Worm (Caenorhabditis elegans): ENCODE measurements around the gene dsl-1.
A peak's percentile ranks its signal among the peaks of the same experiment; 100 is the strongest.

The dsl-1 gene

DNA sequence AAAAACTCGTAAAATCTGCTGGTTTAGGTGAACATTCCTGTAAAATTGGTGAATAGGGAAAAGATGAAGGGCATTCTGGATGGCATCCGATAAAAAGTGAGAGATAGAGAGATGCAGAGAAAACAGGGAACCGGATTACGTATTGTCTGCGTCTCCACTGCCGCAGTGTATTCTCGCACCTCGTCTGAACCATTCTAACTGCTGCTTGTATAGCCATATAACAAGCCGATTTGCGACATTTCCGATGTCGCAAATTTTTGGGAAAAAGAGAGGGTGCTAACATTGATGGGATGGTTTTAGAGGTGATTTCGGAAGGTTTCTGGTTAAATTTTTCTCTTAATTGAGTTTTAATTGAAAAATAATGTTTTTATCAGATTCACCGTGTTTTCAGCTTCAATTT is 13.3 kb upstream of the dsl-1 start, which contains the start of gene W09G12.10:
Gene W09G12.10 (minus strand): TSS at position 121 of the 400 bp plus-strand sequence.
- no peak for TF ChIP-seq Y105C5A.15 (GFP tag; IDR thresholded peaks at IDR 0.05)
- TF ChIP-seq zag-1 (tag; optimal IDR thresholded peaks at IDR 0.05), result no peak
- TF ChIP-seq set-16 (GFP tag; IDR thresholded peaks at IDR 0.05), result no peak
- no peak for TF ChIP-seq cey-2 (tag; optimal IDR thresholded peaks at IDR 0.05; ENCODE audit: borderline replicate concordance, insufficient read depth)
- TF ChIP-seq Y5F2A.4 (GFP tag; optimal IDR thresholded peaks at IDR 0.05), result no peak
- no peak for TF ChIP-seq daf-16 (GFP tag; optimal IDR thresholded peaks at IDR 0.05)
- TF ChIP-seq daf-16 (tag; optimal IDR thresholded peaks at IDR 0.05), result no peak
- no peak for TF ChIP-seq gei-8 (GFP tag; optimal IDR thresholded peaks at IDR 0.05)
- TF ChIP-seq hmg-1.1 (GFP tag; IDR thresholded peaks at IDR 0.05), result no peak
- no peak for TF ChIP-seq lin-38 (GFP tag; IDR thresholded peaks at IDR 0.05)
- TF ChIP-seq ceh-82 (tag; optimal IDR thresholded peaks at IDR 0.05), result no peak
- TF ChIP-seq Y48G9A.11 (GFP tag; IDR thresholded peaks at IDR 0.05), result no peak
- no peak for TF ChIP-seq hlh-11 (tag; optimal IDR thresholded peaks at IDR 0.05)
- no peak for TF ChIP-seq ceh-28 (tag; optimal IDR thresholded peaks at IDR 0.05)
- no peak for TF ChIP-seq egl-43 (GFP tag; IDR thresholded peaks at IDR 0.05)

DNA sequence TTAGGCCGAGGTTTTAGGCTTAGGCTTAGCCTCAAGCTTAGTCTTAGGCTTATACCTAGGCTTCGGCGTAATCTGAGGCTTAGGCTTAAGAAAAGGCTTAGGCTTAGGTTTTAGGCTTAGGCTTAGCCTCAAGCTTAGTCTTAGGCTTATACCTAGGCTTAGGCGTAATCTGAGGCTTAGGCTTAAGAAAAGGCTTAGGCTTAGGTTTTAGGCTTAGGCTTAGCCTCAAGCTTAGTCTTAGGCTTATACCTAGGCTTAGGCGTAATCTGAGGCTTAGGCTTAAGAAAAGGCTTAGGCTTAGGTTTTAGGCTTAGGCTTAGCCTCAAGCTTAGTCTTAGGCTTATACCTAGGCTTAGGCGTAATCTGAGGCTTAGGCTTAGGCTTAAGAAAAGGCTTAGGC is 9.4 kb upstream of the dsl-1 start:
- TF ChIP-seq T26A8.4 (GFP tag; IDR thresholded peaks at IDR 0.05), result 0 out of 2 replicates have a peak, but pooled peaks have one; percentile 24

ce11 chrIV:1216290-1216689 is 8.4 kb upstream of the dsl-1 start, which contains the start of gene W09G12.9:
Gene W09G12.9 (plus strand): TSS chrIV:1216590.
- TF ChIP-seq nhr-102 (tag; optimal IDR thresholded peaks at IDR 0.05), result no peak
- TF ChIP-seq dmd-6 (GFP tag; IDR thresholded peaks at IDR 0.05), result peak; percentile 74
- no peak for TF ChIP-seq lin-39 (tag; optimal IDR thresholded peaks at IDR 0.05)

- TF ChIP-seq egl-27 (tag; optimal IDR thresholded peaks at IDR 0.05) (no peak), dmd-9 (GFP tag; IDR thresholded peaks at IDR 0.05) (no peak), aha-1 (tag) (peak; percentile 93), mxl-2 (GFP tag; conservative IDR thresholded peaks at IDR 0.05) (no peak)
These were observed 7.7 kb upstream of the dsl-1 start for ce11 chrIV:1215536-1215935.

DNA sequence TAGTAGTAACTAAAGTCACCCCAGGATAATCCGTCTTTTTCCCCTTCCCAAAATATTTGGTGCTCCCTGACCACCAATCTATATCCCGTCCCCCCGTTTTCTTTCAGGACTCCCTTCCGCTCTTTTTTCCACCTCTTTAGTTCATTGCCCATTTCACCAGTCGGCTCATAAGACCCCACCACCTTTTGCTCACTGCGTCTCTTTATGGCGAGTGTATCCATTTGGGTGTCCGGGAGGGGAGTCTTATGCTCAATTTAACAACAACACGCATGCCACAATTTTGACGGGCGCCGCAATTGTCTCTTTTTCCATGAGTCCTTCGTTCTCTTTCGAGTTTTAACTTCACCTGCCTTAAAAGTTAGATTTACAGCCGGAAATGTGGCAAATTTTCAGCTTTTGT is 5.3 kb upstream of the dsl-1 start:
- TF ChIP-seq set-16 (GFP tag; IDR thresholded peaks at IDR 0.05) (no peak), skn-1 (tag; optimal IDR thresholded peaks at IDR 0.05) (no peak), nhr-111 (GFP tag; optimal IDR thresholded peaks at IDR 0.05) (no peak), daf-19 (GFP tag; conservative IDR thresholded peaks at IDR 0.05) (no peak), nhr-102 (tag; optimal IDR thresholded peaks at IDR 0.05) (no peak), ceh-28 (tag; optimal IDR thresholded peaks at IDR 0.05) (no peak), zip-2 (tag; optimal IDR thresholded peaks at IDR 0.05) (no peak), ctbp-1 (GFP tag; IDR thresholded peaks at IDR 0.05) (no peak), mxl-3 (GFP tag; optimal IDR thresholded peaks at IDR 0.05) (no peak), nhr-6 (tag; optimal IDR thresholded peaks at IDR 0.05) (no peak), lin-13 (GFP tag; optimal IDR thresholded peaks at IDR 0.05) (no peak), ceh-62 (tag; optimal IDR thresholded peaks at IDR 0.05) (no peak), ceh-44 (GFP tag; IDR thresholded peaks at IDR 0.05) (no peak), unc-62 (GFP tag; optimal IDR thresholded peaks at IDR 0.05 in 1 of 2) (peak in 1 of 2 experiments; percentile 45), unc-62 (tag; optimal IDR thresholded peaks at IDR 0.05) (no peak), Y75B8A.6 (GFP tag; IDR thresholded peaks at IDR 0.05) (no peak), ztf-7 (tag; optimal IDR thresholded peaks at IDR 0.05) (no peak), fos-1 (tag; optimal IDR thresholded peaks at IDR 0.05) (no peak), daf-16 (GFP tag; optimal IDR thresholded peaks at IDR 0.05) (no peak), daf-16 (tag; optimal IDR thresholded peaks at IDR 0.05) (no peak), nhr-25 (tag; optimal IDR thresholded peaks at IDR 0.05; ENCODE audit: borderline replicate concordance, insufficient read depth) (no peak), T20F7.1 (GFP tag; optimal IDR thresholded peaks at IDR 0.05) (no peak), Y48G9A.11 (GFP tag; IDR thresholded peaks at IDR 0.05) (no peak), nhr-77 (tag; optimal IDR thresholded peaks at IDR 0.05) (no peak), daf-8 (GFP tag; IDR thresholded peaks at IDR 0.05) (no peak), F10B5.3 (tag; optimal IDR thresholded peaks at IDR 0.05) (no peak), F26F4.8 (GFP tag; conservative IDR thresholded peaks at IDR 0.05) (no peak), nhr-10 (tag; optimal IDR thresholded peaks at IDR 0.05) (no peak), tag-97 (GFP tag; IDR thresholded peaks at IDR 0.05) (no peak)
